Worm (Caenorhabditis elegans): ENCODE results near the gene alh-4.
A peak's percentile ranks its signal among the peaks of the same experiment; 100 is the strongest.

alh-4 gene

DNA sequence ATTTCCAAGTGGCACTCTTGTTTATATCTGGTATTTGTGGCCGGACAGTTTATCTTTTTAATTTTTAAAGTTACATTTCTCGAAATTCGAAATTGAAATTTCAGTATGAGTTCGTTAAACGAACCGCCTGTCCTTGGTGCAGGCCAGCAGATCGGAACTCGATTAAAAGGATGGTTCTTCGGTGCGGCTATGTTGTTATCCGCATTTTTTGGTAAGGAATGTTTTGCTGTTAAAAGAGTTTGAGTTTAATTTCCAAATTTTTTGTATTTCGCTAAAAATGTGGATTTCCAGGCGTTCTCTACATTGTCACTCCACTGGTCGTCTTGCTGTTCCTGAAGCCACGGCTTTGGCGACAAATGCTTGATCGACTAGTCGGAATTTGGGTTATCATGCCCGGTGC lies 23.4 kb upstream of the alh-4 start, which contains the start of gene acl-9:
Gene acl-9, plus strand, starts transcription at position 105 of the 400 bp plus-strand sequence.
- TF ChIP-seq ceh-79 (tag; optimal IDR thresholded peaks at IDR 0.05) (peak; percentile 25), rcor-1 (GFP tag; IDR thresholded peaks at IDR 0.05) (0 out of 2 replicates have a peak, but pooled peaks have one; percentile 7), B0336.3 (GFP tag; IDR thresholded peaks at IDR 0.05) (peak; percentile 35; the same call in 1 of the 2 replicates), snpc-4 (GFP tag; optimal IDR thresholded peaks at IDR 0.05) (no peak), snpc-4 (tag; optimal IDR thresholded peaks at IDR 0.05) (no peak), madf-6 (GFP tag; IDR thresholded peaks at IDR 0.05) (peak; percentile 53), ekl-4 (GFP tag; IDR thresholded peaks at IDR 0.05) (0 out of 2 replicates have a peak, but pooled peaks have one; percentile 11)

DNA sequence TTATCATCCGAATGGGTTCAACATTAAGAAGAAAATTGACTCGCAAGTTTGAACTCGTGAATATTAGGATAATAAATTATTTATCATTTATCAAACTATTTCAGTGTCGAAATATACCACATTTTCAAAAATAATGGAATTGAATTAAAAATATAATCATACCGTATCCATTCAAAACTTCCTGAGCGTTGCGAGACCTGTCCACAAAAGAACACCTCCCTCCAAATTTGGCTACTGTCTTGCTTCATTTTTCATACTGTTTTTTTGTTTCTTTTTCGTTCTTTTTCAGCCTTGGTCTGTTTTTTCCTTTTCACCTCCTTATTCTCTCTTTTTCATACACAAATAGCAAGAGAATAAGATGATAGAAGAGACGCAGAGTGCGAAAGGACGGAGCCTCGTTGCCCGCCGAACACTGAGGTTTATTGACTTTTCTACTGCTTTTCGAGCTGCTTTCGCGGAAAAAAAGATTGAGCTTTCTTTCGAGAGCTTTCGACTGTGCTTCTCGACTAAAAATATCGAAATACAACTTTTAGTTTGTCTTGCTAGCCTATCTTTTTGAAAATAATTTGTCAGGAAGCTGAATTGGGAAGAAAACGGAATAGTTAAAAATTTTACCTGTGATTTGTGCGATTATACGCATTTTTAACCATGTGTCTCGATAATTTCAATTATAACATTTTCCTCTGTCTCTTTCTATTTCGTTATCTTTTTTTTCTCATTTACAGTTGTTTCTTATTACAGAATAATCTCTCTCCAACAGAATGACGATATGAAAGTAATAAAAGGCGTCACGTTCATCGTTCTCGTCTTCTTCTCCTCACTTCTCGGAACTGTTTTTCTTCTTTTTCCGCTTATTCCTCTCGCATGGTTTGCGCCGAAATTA lies 20.6 kb upstream of the alh-4 start, which contains the start of gene acl-8:
Gene acl-8, plus strand, starts transcription at position 742 of the 883 bp plus-strand sequence.
- TF ChIP-seq ceh-91 (GFP tag; IDR thresholded peaks at IDR 0.05) (no peak), B0336.3 (GFP tag; IDR thresholded peaks at IDR 0.05) (no peak), F23B12.7 (tag; optimal IDR thresholded peaks at IDR 0.05; ENCODE audit: insufficient read depth) (no peak), hsf-1 (GFP tag; IDR thresholded peaks at IDR 0.05) (no peak), nhr-80 (tag; optimal IDR thresholded peaks at IDR 0.05) (peak; percentile 82), F55B11.4 (tag; optimal IDR thresholded peaks at IDR 0.05; ENCODE audit: borderline replicate concordance, insufficient read depth) (no peak), lsl-1 (GFP tag; optimal IDR thresholded peaks at IDR 0.05) (peak; percentile 67), F33H1.4 (GFP tag; IDR thresholded peaks at IDR 0.05) (peak; percentile 62), cebp-2 (GFP tag; IDR thresholded peaks at IDR 0.05) (no peak), madf-6 (GFP tag; IDR thresholded peaks at IDR 0.05) (peak; percentile 39; the same call in 1 of the 2 replicates), tbx-9 (tag; optimal IDR thresholded peaks at IDR 0.05; ENCODE audit: borderline replicate concordance) (no peak), Y53F4B.3 (GFP tag; IDR thresholded peaks at IDR 0.05) (no peak), nhr-179 (tag; optimal IDR thresholded peaks at IDR 0.05) (no peak), hmg-1.2 (GFP tag; IDR thresholded peaks at IDR 0.05) (peak; percentile 68; the same call in 1 of the 2 replicates), pbrm-1 (GFP tag; IDR thresholded peaks at IDR 0.05) (no peak), sea-2 (GFP tag; IDR thresholded peaks at IDR 0.05) (no peak), snpc-1.3 (tag; optimal IDR thresholded peaks at IDR 0.05; ENCODE audit: insufficient read depth) (no peak), dox-1 (GFP tag; IDR thresholded peaks at IDR 0.05) (0 out of 2 replicates have a peak, but pooled peaks have one; percentile 30), fkh-3 (tag; optimal IDR thresholded peaks at IDR 0.05) (no peak), K11D2.4 (GFP tag; IDR thresholded peaks at IDR 0.05) (no peak), lin-54 (GFP tag; optimal IDR thresholded peaks at IDR 0.05) (no peak)

DNA sequence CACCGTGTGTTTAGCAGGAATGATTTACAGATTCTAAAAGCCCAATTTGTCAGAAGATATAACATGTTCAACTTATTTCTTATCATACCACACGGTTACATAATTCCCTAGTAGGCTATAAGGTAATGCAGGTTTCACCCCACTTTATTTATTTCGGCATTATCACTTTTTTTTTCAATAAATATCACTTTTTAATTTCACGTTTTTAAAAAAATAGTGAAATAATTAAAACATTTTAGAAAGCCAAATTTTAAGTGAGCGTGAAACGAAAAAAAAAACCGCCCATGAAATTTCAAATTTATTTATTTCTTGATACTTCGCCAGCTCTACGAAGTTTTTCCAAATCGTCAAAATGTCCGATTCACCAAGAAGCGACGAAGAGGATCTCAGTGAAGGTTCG lies 18.6 kb upstream of the alh-4 start, which contains the start of gene fbxa-196:
Gene fbxa-196, plus strand, starts transcription at position 301 of the 400 bp plus-strand sequence.
- no peak for TF ChIP-seq attf-5 (GFP tag; optimal IDR thresholded peaks at IDR 0.05)
- no peak for TF ChIP-seq F55B11.4 (tag; optimal IDR thresholded peaks at IDR 0.05; ENCODE audit: borderline replicate concordance, insufficient read depth)
- TF ChIP-seq attf-3 (GFP tag; conservative IDR thresholded peaks at IDR 0.05) = no peak
- no peak for TF ChIP-seq F23B12.7 (tag; optimal IDR thresholded peaks at IDR 0.05; ENCODE audit: insufficient read depth)
- no peak for TF ChIP-seq snpc-4 (GFP tag; optimal IDR thresholded peaks at IDR 0.05)
- no peak for TF ChIP-seq snpc-4 (tag; optimal IDR thresholded peaks at IDR 0.05)
- no peak for TF ChIP-seq C17E4.6 (GFP tag; IDR thresholded peaks at IDR 0.05)
- TF ChIP-seq nhr-90 (tag; optimal IDR thresholded peaks at IDR 0.05) = no peak
- TF ChIP-seq T07F8.4 (tag; optimal IDR thresholded peaks at IDR 0.05) = no peak
- TF ChIP-seq ceh-79 (tag; optimal IDR thresholded peaks at IDR 0.05) = no peak
- TF ChIP-seq bed-1 (GFP tag; IDR thresholded peaks at IDR 0.05) = no peak
- TF ChIP-seq him-1 (tag; optimal IDR thresholded peaks at IDR 0.05) = no peak
- no peak for TF ChIP-seq attf-6 (GFP tag; IDR thresholded peaks at IDR 0.05)
- TF ChIP-seq rpc-1 (optimal IDR thresholded peaks at IDR 0.05) = no peak
- TF ChIP-seq rpc-1 (tag; optimal IDR thresholded peaks at IDR 0.05) = no peak
- no peak for TF ChIP-seq Y56A3A.18 (GFP tag; IDR thresholded peaks at IDR 0.05)
- TF ChIP-seq lsl-1 (GFP tag; optimal IDR thresholded peaks at IDR 0.05) = no peak
- TF ChIP-seq aptf-3 (GFP tag; IDR thresholded peaks at IDR 0.05) = no peak

Measured in whole organism, young adult.